Worm (Caenorhabditis elegans): ENCODE measurements around the gene K07D4.5.

K07D4.5 gene

DNA sequence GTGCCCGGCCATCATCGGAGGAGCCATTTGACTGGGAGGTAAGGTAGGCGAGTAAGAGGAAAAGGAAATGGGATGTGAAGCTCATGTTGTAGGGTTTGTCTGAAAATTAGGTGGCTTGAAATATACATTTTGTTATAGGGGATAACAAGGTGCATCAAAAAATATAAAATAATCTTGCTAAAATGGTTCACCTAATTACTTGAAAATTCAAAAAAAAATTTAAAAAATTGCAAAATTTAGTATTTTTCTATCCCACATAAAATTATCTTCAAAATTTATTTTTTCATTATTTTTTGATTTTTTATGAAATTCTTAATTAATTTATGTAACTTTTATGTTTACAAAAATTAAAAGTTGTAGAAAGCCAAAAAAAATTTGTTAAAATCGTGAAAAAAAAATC, 6.7 kb downstream of the K07D4.5 start, which contains the start of gene K07D4.6:
Gene K07D4.6, minus strand, starts transcription at position 101 of the 400 bp plus-strand sequence.
- no peak for TF ChIP-seq W03F9.2 (tag; optimal IDR thresholded peaks at IDR 0.05)
- no peak for TF ChIP-seq dao-5 (tag; optimal IDR thresholded peaks at IDR 0.05)
- no peak for TF ChIP-seq him-1 (tag; optimal IDR thresholded peaks at IDR 0.05)

DNA sequence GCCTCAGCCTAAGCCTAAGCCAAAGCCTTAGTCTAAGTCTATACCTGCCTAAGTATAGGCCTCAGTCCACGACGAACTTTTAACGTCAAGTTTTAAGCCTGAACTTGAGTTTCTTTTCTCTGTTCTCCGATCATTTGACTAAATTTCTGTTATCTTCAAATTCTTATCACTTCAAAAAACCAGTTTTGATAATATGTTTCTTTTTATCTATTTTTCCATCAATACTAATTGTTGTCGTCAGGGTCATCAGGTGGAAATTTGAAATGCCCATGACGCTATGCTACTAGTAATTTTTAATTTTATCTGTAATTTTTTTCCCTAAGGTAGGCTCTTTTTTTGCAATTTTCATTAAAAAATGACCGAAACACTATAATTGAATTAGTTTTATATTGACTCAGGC, 13.8 kb downstream of the K07D4.5 start:
- TF ChIP-seq W03F9.2 (tag; optimal IDR thresholded peaks at IDR 0.05) (no peak), dao-5 (tag; optimal IDR thresholded peaks at IDR 0.05) (no peak), him-1 (tag; optimal IDR thresholded peaks at IDR 0.05) (no peak)

DNA sequence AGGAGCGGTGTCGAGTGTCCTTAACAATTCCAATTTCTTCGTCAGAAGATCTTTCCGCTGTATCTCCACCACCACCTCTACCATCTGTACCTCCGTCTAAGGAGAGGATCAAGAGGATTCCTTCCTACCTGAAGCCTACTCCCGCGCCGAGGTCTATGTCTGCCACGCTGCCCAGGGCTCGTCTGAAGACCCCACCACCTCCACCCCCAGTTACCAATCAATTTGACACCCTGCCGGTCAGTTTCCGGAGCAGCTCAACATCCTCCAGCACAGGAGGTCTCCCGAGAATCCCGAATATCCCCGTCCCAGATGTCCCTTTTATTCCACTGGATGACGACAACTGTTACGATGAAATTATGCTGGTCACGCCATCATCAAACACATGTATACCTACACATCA, 17.4 kb downstream of the K07D4.5 start:
- TF ChIP-seq him-1 (tag; optimal IDR thresholded peaks at IDR 0.05) (no peak), W03F9.2 (tag; optimal IDR thresholded peaks at IDR 0.05) (no peak), dao-5 (tag; optimal IDR thresholded peaks at IDR 0.05) (no peak)

DNA sequence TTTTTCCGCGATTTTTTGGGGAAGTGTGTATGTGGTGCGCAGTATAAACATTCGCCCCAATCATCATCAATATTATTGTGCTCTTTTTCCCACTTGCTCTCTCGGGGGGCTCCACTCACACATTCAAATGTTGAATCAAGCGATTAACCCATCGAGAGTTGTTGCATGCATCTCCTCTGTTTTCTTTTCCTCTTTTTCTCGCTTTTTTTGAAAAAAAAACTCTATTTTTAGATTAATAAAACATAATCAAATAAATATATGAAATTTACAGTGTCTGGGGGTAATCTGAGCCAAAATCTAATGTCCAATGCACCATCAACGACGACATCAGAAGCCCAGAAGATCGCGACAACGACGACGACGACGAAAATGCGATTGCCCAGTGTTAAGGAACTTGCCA, 20.7 kb downstream of the K07D4.5 start, which contains the start of gene ephx-1:
Gene ephx-1, plus strand, starts transcription at position 301 of the 400 bp plus-strand sequence.
- TF ChIP-seq W03F9.2 (tag; optimal IDR thresholded peaks at IDR 0.05) (no peak), him-1 (tag; optimal IDR thresholded peaks at IDR 0.05) (no peak), dao-5 (tag; optimal IDR thresholded peaks at IDR 0.05) (no peak)

DNA sequence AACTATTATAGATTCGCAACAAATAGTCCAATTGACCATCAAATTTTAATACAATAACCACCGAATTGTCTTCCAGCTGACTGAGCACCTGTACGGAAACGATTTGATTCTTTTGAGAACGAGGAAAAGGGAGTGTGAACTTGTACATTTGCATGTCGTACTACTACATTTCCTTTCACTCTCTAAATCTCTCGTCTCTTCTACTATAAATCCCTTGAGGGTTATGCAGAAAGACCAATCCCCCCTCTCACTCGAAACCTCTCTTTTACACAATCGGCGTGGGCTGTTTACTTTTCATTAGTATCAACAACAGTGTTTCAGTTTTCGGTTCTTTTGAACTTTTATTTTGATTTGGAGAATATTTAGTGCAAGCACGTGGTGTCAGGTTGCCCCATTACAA, 23.2 kb downstream of the K07D4.5 start:
- no peak for TF ChIP-seq him-1 (tag; optimal IDR thresholded peaks at IDR 0.05)
- no peak for TF ChIP-seq dao-5 (tag; optimal IDR thresholded peaks at IDR 0.05)
- TF ChIP-seq W03F9.2 (tag; optimal IDR thresholded peaks at IDR 0.05), result no peak

DNA sequence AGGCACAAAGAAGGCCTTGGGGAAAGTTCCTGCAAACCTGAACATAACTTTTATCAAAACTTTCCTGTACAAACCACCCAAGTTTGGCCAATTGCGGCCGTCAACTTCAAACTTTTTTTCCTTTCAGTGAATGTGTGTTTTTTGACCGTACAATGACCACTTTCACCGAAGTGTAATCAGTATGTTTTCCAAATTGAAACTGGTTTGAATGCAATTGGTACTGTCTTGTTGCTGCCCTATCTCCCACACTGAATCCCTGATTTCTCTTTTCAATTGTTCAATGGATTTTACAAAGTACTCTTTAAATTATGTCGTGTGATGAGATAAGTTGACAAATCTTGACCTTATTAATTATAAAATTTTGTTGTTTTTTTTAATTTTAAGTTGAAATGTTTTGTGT, 24.9 kb downstream of the K07D4.5 start:
- TF ChIP-seq him-1 (tag; optimal IDR thresholded peaks at IDR 0.05) (no peak), dao-5 (tag; optimal IDR thresholded peaks at IDR 0.05) (no peak), W03F9.2 (tag; optimal IDR thresholded peaks at IDR 0.05) (no peak)

DNA sequence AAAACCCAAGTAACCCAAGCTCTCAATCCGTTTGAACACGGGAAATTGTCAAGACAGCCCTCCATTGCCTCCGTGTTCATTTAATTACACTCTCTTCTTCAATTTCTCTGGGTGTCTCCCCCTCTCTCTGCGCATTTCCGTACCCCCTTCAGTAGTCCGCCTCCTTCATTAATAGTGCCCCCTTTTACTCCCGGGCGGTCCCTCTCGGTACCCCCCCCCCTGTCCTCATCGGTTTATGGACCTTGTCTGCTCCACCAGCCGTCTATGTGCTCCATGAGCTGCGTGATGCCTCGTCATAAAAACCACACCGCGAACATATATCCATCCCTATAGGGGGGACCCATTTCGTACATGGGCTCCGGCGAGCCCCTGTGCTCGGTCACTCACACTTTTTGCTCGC, 25.8 kb downstream of the K07D4.5 start:
- TF ChIP-seq him-1 (tag; optimal IDR thresholded peaks at IDR 0.05), result no peak
- no peak for TF ChIP-seq dao-5 (tag; optimal IDR thresholded peaks at IDR 0.05)
- no peak for TF ChIP-seq W03F9.2 (tag; optimal IDR thresholded peaks at IDR 0.05)

DNA sequence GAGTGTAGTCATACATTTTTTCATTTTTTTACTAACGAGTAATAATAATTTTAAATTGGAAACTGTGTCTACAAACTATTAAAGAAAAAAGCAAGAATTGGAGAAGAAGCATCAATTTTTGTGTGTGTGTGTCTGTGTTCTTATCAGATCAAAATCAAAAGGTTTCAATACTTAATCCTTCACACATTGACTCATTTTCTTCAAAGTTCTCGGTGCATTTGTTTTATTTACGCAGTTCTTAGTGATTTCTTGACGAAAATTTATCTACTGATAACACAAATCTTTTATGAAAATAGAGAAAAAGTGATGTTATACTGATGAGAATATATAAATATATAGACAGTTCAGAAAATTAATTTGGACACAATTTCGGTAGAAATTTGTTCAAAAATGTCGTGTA, 29.4 kb downstream of the K07D4.5 start, which contains the start of gene clc-22:
Gene clc-22, minus strand, starts transcription at position 71 of the 400 bp plus-strand sequence.
- TF ChIP-seq him-1 (tag; optimal IDR thresholded peaks at IDR 0.05), result no peak
- TF ChIP-seq dao-5 (tag; optimal IDR thresholded peaks at IDR 0.05), result no peak
- TF ChIP-seq W03F9.2 (tag; optimal IDR thresholded peaks at IDR 0.05), result no peak

DNA sequence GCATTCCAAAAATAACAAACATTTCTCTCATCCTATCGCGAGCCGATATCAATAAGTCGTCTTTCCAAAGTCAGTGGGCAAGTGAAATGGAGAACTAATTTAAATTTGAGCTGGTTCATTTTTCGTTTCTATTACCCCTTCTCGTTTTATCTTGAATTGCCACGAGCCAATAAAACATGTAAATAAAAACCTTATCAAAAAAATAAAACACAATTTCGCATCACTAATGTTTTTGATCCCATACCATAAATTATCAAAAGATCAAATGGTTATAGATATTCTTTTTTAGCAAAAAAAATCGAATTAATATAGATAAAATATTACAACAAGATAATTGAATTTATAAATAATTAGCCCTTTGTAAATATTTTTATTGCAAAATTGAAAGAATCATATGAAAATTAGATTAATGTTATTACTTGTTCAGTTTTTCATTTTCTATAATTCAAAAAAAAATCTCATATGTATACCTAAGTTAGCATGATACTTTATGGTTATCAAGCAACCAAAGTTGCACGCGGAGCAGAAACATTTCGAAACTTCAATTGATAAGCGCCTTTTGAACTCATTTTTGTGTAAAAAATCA, 32.6 kb downstream of the K07D4.5 start, which contains the start of gene Y14H12A.1:
Gene Y14H12A.1, plus strand, starts transcription at position 536 of the 586 bp plus-strand sequence.
- no peak for TF ChIP-seq W03F9.2 (tag; optimal IDR thresholded peaks at IDR 0.05)
- no peak for TF ChIP-seq dao-5 (tag; optimal IDR thresholded peaks at IDR 0.05)
- no peak for TF ChIP-seq him-1 (tag; optimal IDR thresholded peaks at IDR 0.05)

DNA sequence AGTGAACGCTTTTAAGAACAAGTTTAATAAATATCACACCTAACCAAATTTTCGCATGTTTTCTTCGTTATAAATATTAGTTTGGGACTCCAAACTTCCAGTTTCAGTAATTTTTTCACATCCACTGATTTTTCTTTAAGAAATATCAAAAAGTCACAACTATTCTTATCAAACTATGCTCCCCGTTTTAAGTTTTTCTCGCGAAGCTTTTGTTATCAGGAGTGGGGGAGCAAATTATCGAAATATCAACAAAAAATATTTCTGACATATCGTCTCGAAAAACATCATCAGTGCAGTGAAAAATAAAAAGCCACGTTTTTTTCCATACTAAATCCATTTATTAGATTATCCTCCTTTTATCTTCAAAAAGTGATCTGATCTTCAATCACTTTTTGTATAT, 33.3 kb downstream of the K07D4.5 start:
- TF ChIP-seq him-1 (tag; optimal IDR thresholded peaks at IDR 0.05) (no peak), W03F9.2 (tag; optimal IDR thresholded peaks at IDR 0.05) (no peak), dao-5 (tag; optimal IDR thresholded peaks at IDR 0.05) (no peak)

DNA sequence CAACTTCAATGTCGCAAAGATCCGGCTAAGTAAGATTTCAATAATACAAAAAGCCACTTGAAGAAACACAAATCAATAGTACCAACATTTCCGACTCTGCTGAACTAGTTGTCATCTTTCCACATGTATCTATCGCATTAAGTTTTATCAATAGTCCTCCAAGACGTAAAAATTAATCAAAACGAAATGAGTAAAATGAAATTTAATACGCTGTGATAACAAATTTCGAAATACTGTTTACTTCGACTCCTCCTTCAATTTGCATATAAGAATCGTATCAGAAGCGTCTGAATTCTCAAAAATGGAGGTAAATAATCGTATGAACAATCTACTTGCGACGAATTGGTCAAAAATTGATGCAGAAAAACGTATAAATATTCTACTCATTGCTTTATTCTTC, 34.7 kb downstream of the K07D4.5 start:
- TF ChIP-seq him-1 (tag; optimal IDR thresholded peaks at IDR 0.05), result no peak

DNA sequence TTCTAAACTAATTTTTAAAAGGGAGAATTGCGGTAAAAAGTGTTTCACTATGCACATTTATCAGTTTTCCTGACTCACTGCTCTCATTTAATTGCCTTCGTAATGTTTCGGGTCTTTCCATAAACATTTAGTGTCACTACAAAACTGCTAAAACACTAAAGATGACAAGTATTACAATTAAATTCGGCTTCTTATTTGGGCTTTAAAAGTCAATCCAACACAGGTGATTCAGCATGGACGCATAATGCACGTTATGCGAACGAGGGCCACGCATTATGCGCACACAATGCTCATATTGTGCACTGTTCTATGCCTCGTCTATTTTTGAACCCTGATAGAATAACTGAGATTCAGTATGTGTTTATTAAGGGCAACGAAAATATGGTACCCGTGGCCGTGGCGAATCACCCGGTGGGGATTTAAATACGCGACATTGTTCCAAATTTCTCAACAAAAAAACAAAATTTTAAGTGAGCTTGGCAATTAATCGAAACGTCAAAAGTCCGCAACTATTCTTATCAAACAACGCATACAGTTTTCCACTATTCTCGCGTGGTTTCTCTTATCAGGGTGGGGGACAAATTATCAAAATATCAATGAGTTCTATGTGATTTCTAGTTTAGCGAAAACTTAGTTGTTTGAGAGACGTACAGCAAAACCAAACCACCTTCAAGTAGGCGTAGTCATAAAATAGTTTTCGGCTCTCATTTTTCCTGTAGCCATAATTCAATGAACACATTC, 35.6 kb downstream of the K07D4.5 start, which contains the start of gene Y14H12A.2:
Gene Y14H12A.2, minus strand, starts transcription at position 51 of the 741 bp plus-strand sequence.
- TF ChIP-seq W03F9.2 (tag; optimal IDR thresholded peaks at IDR 0.05), result no peak
- TF ChIP-seq dao-5 (tag; optimal IDR thresholded peaks at IDR 0.05), result no peak
- TF ChIP-seq him-1 (tag; optimal IDR thresholded peaks at IDR 0.05), result no peak

DNA sequence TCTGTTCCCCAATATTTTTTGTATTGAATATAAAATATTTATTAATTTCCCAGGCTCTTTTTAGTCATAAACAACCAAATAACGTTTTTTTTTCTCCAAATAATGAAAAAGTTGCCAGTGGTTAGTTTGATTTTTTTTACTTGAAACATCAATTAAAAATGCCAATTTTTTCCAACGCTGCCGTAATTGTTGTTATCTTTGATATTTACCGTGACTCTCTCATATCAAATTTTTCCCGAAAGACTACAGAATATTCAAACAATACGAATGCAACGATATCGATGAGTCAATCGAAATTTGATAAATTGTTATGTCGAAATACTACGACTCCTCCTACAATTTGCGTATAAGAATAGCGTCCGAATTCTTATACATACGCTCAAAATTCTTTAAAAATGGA, 38.5 kb downstream of the K07D4.5 start, which contains the start of gene K10G6.5:
Gene K10G6.5, plus strand, starts transcription at position 345 of the 400 bp plus-strand sequence.
- TF ChIP-seq dao-5 (tag; optimal IDR thresholded peaks at IDR 0.05) (no peak), him-1 (tag; optimal IDR thresholded peaks at IDR 0.05) (no peak), W03F9.2 (tag; optimal IDR thresholded peaks at IDR 0.05) (no peak)

DNA sequence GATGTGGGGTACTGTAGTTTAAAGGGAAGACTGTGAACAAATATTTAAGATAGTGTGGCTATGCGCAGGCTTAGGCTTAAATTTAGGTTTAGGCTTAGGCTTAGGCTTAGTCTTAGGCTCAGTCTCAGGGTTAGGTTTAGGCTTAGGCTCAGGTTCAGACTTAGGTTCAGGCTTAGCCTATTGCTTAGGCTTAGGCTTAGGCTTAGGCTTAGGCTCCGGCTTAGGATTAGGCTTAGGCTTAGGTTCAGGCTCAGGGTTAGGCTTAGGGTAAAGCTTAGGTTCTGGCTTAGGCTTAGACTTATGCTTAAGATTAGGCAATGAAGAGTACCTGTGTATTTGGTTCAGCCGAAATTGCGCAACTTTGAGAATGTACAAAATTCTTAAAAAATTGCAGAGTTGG, 41.1 kb downstream of the K07D4.5 start:
- no peak for TF ChIP-seq W03F9.2 (tag; optimal IDR thresholded peaks at IDR 0.05)

Measured in whole organism, L4/young adult.